Worm (Caenorhabditis elegans) whole organism, L4/young adult: ENCODE results near the gene cmtr-1.

Experiments
- W03F9.2 ChIP-seq: fragments of 150-350 bp; optimal IDR thresholded peaks from 2 replicates; lab custom pipeline; 2014; ENCODE audit warnings: missing biosample characterization, missing genetic modification characterization
- him-1 ChIP-seq: sonication (generic microtip); optimal IDR thresholded peaks from 2 replicates; lab custom pipeline; 2016; ENCODE audit warnings: missing genotype, missing genetic modification reagents, missing genetic modification characterization, missing compliant biosample characterization

ce11 chrII:15025599-15026164, at the start of gene cmtr-1:
- TF ChIP-seq him-1 (tag; lab: Kevin White, UChicago) (peak; percentile 96), W03F9.2 (tag; lab: Kevin White, UChicago) (peak; percentile 96)
